Worm (Caenorhabditis elegans) whole organism, early embryonic: ENCODE results near the gene clec-178.

Experiments used
- B0310.2 ChIP-seq: sonication (generic microtip); optimal IDR thresholded peaks from 2 replicates; lab custom pipeline; 2016; ENCODE audit warnings: mild to moderate bottlenecking, missing genetic modification characterization, missing compliant biosample characterization
- aly-1 ChIP-seq: sonication (generic microtip); optimal IDR thresholded peaks from 2 replicates; lab custom pipeline; 2016; ENCODE audit warnings: missing genetic modification characterization, missing compliant biosample characterization
- ama-1 ChIP-seq: fragments of 150-350 bp; optimal IDR thresholded peaks from 2 replicates; lab custom pipeline; 2014
- ets-7 ChIP-seq: sonication (generic microtip); optimal IDR thresholded peaks from 2 replicates; lab custom pipeline; 2016; ENCODE audit warnings: missing genotype, missing genetic modification characterization, missing compliant biosample characterization
- flt-1 ChIP-seq: fragments of 200-800 bp; sonication (Bioruptor generic); IDR thresholded peaks from 2 replicates; pipeline ENCODE4 v1.3.6; 2022; ENCODE audit warnings: missing genetic modification characterization, missing compliant biosample characterization
- hmg-4 ChIP-seq: fragments of 200-800 bp; sonication (Bioruptor generic); optimal IDR thresholded peaks from 2 replicates; lab custom pipeline; 2018; ENCODE audit warnings: mild to moderate bottlenecking, missing genetic modification characterization, missing compliant biosample characterization
- pes-1 ChIP-seq: fragments of 200-800 bp; sonication (Bioruptor generic); IDR thresholded peaks from 2 replicates; pipeline ENCODE4 v1.3.6; 2022; ENCODE audit warnings: missing genetic modification reagents, missing genetic modification characterization, missing compliant biosample characterization
- scrt-1 ChIP-seq: fragments of 200-800 bp; sonication (Bioruptor generic); IDR thresholded peaks from 2 replicates; pipeline ENCODE4 v1.3.6; 2022; ENCODE audit warnings: missing genetic modification characterization, missing compliant biosample characterization
- tbx-11 ChIP-seq: fragments of 200-800 bp; sonication (Bioruptor generic); IDR thresholded peaks from 2 replicates; pipeline ENCODE4 v1.3.6; 2022; ENCODE audit warnings: missing genetic modification characterization, missing compliant biosample characterization
- tbx-37 ChIP-seq: fragments of 200-800 bp; sonication (Bioruptor generic); conservative IDR thresholded peaks from 2 replicates; pipeline ENCODE4 v1.3.6; 2022; ENCODE audit warnings: missing genetic modification reagents, missing genetic modification characterization, missing compliant biosample characterization

- TF ChIP-seq aly-1: no peak
- no peak for TF ChIP-seq pes-1
- TF ChIP-seq flt-1 (GFP tag; lab: Robert Waterston, UW): no peak
- no peak for TF ChIP-seq tbx-37
- TF ChIP-seq scrt-1 (GFP tag; lab: Robert Waterston, UW): no peak
- TF ChIP-seq ama-1 (lab: Kevin White, UChicago): no peak
- no peak for TF ChIP-seq ets-7 (tag; lab: Kevin White, UChicago)
- TF ChIP-seq hmg-4: no peak
- TF ChIP-seq B0310.2 (tag; lab: Kevin White, UChicago): no peak
- TF ChIP-seq tbx-11 (GFP tag; lab: Robert Waterston, UW): no peak
Measured at ce11 chrIV:5690386-5691080, 36.8 kb downstream of the clec-178 start, which contains the start of gene C55C3.8.
